Worm (Caenorhabditis elegans) whole organism, L2 larva: ENCODE results near the gene pqn-94.

ENCODE experiments used
- F13H6.1 ChIP-seq: sonication (generic microtip); optimal IDR thresholded peaks from 2 replicates; lab custom pipeline; 2016; ENCODE audit warnings: missing genetic modification characterization, missing compliant biosample characterization
- R02D3.7 ChIP-seq: fragments of 150-350 bp; optimal IDR thresholded peaks from 2 replicates; lab custom pipeline; 2014; ENCODE audit warnings: missing biosample characterization, missing genetic modification characterization
- Y55F3AM.14 ChIP-seq: fragments of 200-800 bp; sonication (Bioruptor generic); optimal IDR thresholded peaks from 2 replicates; lab custom pipeline; 2018; ENCODE audit warnings: mild to moderate bottlenecking, missing genetic modification characterization, missing compliant biosample characterization
- alr-1 ChIP-seq: fragments of 150-350 bp; optimal IDR thresholded peaks from 2 replicates; lab custom pipeline; 2014; ENCODE audit warnings: missing biosample characterization, missing genetic modification characterization
- aly-2 ChIP-seq: fragments of 150-350 bp; optimal IDR thresholded peaks from 2 replicates; lab custom pipeline; 2014; ENCODE audit warnings: missing biosample characterization, missing genetic modification characterization
- blmp-1 ChIP-seq: sonication (generic microtip); optimal IDR thresholded peaks from 2 replicates; lab custom pipeline; 2017; ENCODE audit warnings: missing genetic modification characterization, mild to moderate bottlenecking, missing compliant biosample characterization, antibody characterized with exemption, moderate library complexity; ENCODE audit not compliant: insufficient read depth
- ceh-16 ChIP-seq: fragments of 150-350 bp; optimal IDR thresholded peaks from 2 replicates; lab custom pipeline; 2014; ENCODE audit warnings: missing biosample characterization, missing genetic modification characterization
- ceh-82 ChIP-seq: fragments of 150-350 bp; optimal IDR thresholded peaks from 2 replicates; lab custom pipeline; 2014; ENCODE audit warnings: missing biosample characterization, missing genetic modification characterization
- dmd-4 ChIP-seq: sonication (generic microtip); optimal IDR thresholded peaks from 2 replicates; lab custom pipeline; 2017; ENCODE audit warnings: missing biosample characterization, missing genetic modification characterization
- egl-27 ChIP-seq: sonication (generic microtip); optimal IDR thresholded peaks from 3 replicates; lab custom pipeline; 2017; ENCODE audit warnings: missing biosample characterization, missing genetic modification reagents, missing genetic modification characterization
- elt-1 ChIP-seq: fragments of 150-350 bp; optimal IDR thresholded peaks from 2 replicates; lab custom pipeline; 2014; ENCODE audit warnings: missing biosample characterization, missing genetic modification characterization
- fos-1 ChIP-seq: fragments of 150-350 bp; optimal IDR thresholded peaks from 2 replicates; lab custom pipeline; 2014; ENCODE audit warnings: missing biosample characterization, missing genetic modification characterization
- gmeb-1 ChIP-seq: fragments of 150-350 bp; optimal IDR thresholded peaks from 2 replicates; lab custom pipeline; 2014; ENCODE audit warnings: missing biosample characterization, missing genetic modification characterization
- lin-11 ChIP-seq: fragments of 150-350 bp; sonication (generic microtip); optimal IDR thresholded peaks from 2 replicates; lab custom pipeline; 2014; ENCODE audit warnings: missing biosample characterization, missing genetic modification characterization, inconsistent platforms, mixed read lengths
- lin-39 ChIP-seq: fragments of 150-350 bp; optimal IDR thresholded peaks from 2 replicates; lab custom pipeline; 2014; ENCODE audit warnings: missing biosample characterization, missing genetic modification reagents, missing genetic modification characterization
- mbf-1 ChIP-seq: sonication (generic microtip); optimal IDR thresholded peaks from 2 replicates; lab custom pipeline; 2017; ENCODE audit warnings: missing biosample characterization, missing genetic modification characterization
- nhr-10 ChIP-seq: sonication (generic microtip); optimal IDR thresholded peaks from 2 replicates; lab custom pipeline; 2017; ENCODE audit warnings: missing biosample characterization, missing genetic modification characterization
- nhr-11 ChIP-seq: fragments of 150-350 bp; optimal IDR thresholded peaks from 2 replicates; lab custom pipeline; 2014; ENCODE audit warnings: missing biosample characterization, missing genetic modification characterization
- nhr-12 ChIP-seq: fragments of 150-350 bp; optimal IDR thresholded peaks from 2 replicates; lab custom pipeline; 2014; ENCODE audit warnings: missing biosample characterization, missing genetic modification characterization
- nhr-129 ChIP-seq: fragments of 150-350 bp; optimal IDR thresholded peaks from 2 replicates; lab custom pipeline; 2014; ENCODE audit warnings: missing biosample characterization, missing genetic modification characterization
- nhr-21 ChIP-seq: fragments of 150-350 bp; optimal IDR thresholded peaks from 2 replicates; lab custom pipeline; 2014; ENCODE audit warnings: missing biosample characterization, missing genetic modification characterization
- nhr-23 ChIP-seq: fragments of 150-350 bp; optimal IDR thresholded peaks from 2 replicates; lab custom pipeline; 2014; ENCODE audit warnings: missing biosample characterization, missing genetic modification reagents, missing genetic modification characterization
- nhr-237 ChIP-seq: fragments of 150-350 bp; optimal IDR thresholded peaks from 2 replicates; lab custom pipeline; 2014; ENCODE audit warnings: missing biosample characterization, missing genetic modification characterization
- nhr-25 ChIP-seq: fragments of 150-350 bp; sonication (generic microtip); optimal IDR thresholded peaks from 3 replicates; lab custom pipeline; 2014; ENCODE audit warnings: missing biosample characterization, missing genetic modification characterization
- nhr-6 ChIP-seq: fragments of 150-350 bp; optimal IDR thresholded peaks from 2 replicates; lab custom pipeline; 2014; ENCODE audit warnings: missing biosample characterization, missing genetic modification characterization
- peb-1 ChIP-seq: fragments of 150-350 bp; optimal IDR thresholded peaks from 2 replicates; lab custom pipeline; 2014; ENCODE audit warnings: missing biosample characterization, missing genetic modification characterization
- sem-4 ChIP-seq: fragments of 150-350 bp; optimal IDR thresholded peaks from 2 replicates; lab custom pipeline; 2014; ENCODE audit warnings: missing biosample characterization, missing genetic modification reagents, missing genetic modification characterization
- sma-3 ChIP-seq: sonication (generic microtip); optimal IDR thresholded peaks from 2 replicates; lab custom pipeline; 2016; ENCODE audit warnings: missing genetic modification reagents, missing genetic modification characterization, missing compliant biosample characterization
- sma-9 ChIP-seq, 2 experiments: fragments of 150-350 bp in 1 of 2; sonication (generic microtip) in 1 of 2; optimal IDR thresholded peaks; 2 replicates each; lab custom pipeline; 2014 to 2016; ENCODE audit warnings: missing genetic modification characterization in 2 of 2, mild to moderate bottlenecking in 1 of 2, missing biosample characterization in 1 of 2, missing compliant biosample characterization in 1 of 2, missing genetic modification reagents in 1 of 2, moderate library complexity in 1 of 2
- snpc-4 ChIP-seq: fragments of 150-350 bp; optimal IDR thresholded peaks from 2 replicates; lab custom pipeline; 2014; ENCODE audit warnings: missing biosample characterization, missing genetic modification characterization
- unc-39 ChIP-seq: fragments of 150-350 bp; optimal IDR thresholded peaks from 2 replicates; lab custom pipeline; 2014; ENCODE audit warnings: missing biosample characterization, missing genetic modification characterization
- unc-55 ChIP-seq: fragments of 150-350 bp; sonication (generic microtip); optimal IDR thresholded peaks from 3 replicates; lab custom pipeline; 2014; ENCODE audit warnings: missing biosample characterization, missing genetic modification reagents, missing genetic modification characterization
- unc-62 ChIP-seq: fragments of 150-350 bp; optimal IDR thresholded peaks from 2 replicates; lab custom pipeline; 2014; ENCODE audit warnings: missing biosample characterization, missing genetic modification reagents, missing genetic modification characterization
- ztf-1 ChIP-seq: fragments of 200-800 bp; sonication (Bioruptor generic); conservative IDR thresholded peaks from 2 replicates; pipeline ENCODE4 v1.3.6; 2022; ENCODE audit warnings: missing genetic modification characterization, missing compliant biosample characterization
- ztf-11 ChIP-seq: sonication (generic microtip); optimal IDR thresholded peaks from 2 replicates; lab custom pipeline; 2017; ENCODE audit warnings: missing biosample characterization, missing genetic modification characterization
- ztf-4 ChIP-seq: fragments of 150-350 bp; optimal IDR thresholded peaks from 2 replicates; lab custom pipeline; 2014; ENCODE audit warnings: missing biosample characterization, missing genetic modification characterization

pqn-94 gene

DNA sequence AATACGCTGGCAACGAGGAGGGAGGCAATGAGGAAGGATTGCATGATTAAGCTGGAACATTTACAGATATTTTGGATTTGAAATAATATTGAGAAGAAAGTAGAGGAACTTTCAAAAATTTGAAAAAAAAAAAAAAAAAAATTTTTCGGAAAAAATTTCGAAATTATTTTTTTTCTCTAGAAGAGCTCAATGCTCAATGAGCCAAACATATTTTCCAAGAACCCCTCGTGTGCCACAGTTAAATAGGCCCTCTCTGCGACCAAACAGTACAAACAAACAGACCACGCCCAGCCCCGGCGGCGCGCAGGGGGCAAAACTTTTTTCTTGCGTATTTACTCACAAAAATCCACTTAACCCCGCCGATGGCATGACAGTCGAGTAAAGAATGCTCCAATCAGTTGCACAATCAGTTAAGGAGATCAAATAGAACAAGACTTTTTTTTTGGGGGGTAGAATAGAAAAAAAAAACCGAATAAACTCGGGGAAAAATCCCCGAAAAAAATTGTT lies at the start of gene pqn-94:
Gene pqn-94, minus strand, starts transcription at position 51 of the 507 bp plus-strand sequence.
- TF ChIP-seq elt-1 (tag; lab: Kevin White, UChicago) (no peak), F13H6.1 (peak; percentile 75)

ce11 chrV:20325417-20325816 lies 45.8 kb upstream of the pqn-94 start, which contains the start of gene Y38H6A.1:
TSS of gene Y38H6A.1 (plus strand) at chrV:20325717.
- TF ChIP-seq snpc-4 (tag; lab: Kevin White, UChicago) (no peak), sem-4 (tag; lab: Kevin White, UChicago) (no peak), nhr-23 (no peak), gmeb-1 (tag; lab: Kevin White, UChicago) (no peak), blmp-1 (tag; lab: Kevin White, UChicago) (no peak)

- TF ChIP-seq alr-1 (tag; lab: Kevin White, UChicago), result no peak
- TF ChIP-seq nhr-12 (tag; lab: Kevin White, UChicago), result no peak
- no peak for TF ChIP-seq ceh-82 (tag; lab: Kevin White, UChicago)
- TF ChIP-seq sem-4 (tag; lab: Kevin White, UChicago), result no peak
- no peak for TF ChIP-seq gmeb-1 (tag; lab: Kevin White, UChicago)
- TF ChIP-seq elt-1 (tag; lab: Kevin White, UChicago), result no peak
- no peak for TF ChIP-seq aly-2 (tag; lab: Kevin White, UChicago)
- no peak for TF ChIP-seq unc-62
- no peak for TF ChIP-seq ceh-16
These were observed 37.8 kb upstream of the pqn-94 start, which contains the start of gene Y113G7C.1 for ce11 chrV:20317442-20317841. TSS of gene Y113G7C.1 (plus strand) at chrV:20317742.

DNA sequence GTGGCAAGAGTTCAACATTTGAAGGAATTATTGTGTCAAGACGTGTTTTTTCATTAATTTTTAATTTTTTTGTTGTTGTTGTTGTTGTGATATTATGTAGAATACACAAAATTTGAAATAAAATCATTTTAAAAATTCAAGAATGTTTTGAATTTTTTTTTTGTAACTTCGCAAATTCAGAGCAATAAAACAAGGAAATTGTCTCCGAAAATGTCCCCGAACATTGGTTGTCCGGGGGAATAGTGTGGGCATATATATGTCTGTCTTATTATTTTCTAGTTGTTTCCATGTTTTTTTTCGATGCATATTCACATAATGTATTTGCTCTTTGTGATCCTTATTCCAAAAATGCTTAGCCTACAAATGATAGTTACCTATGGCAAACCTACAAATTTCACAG lies 31.9 kb upstream of the pqn-94 start, which contains the start of gene clec-262:
Gene clec-262, plus strand, starts transcription at position 301 of the 400 bp plus-strand sequence.
- no peak for TF ChIP-seq sma-9 (GFP tag; optimal IDR thresholded peaks at IDR 0.05; lab: Kevin White, UChicago)
- no peak for TF ChIP-seq sma-9 (tag; optimal IDR thresholded peaks at IDR 0.05; lab: Kevin White, UChicago)
- TF ChIP-seq nhr-237, result no peak
- TF ChIP-seq blmp-1 (tag; lab: Kevin White, UChicago), result no peak
- no peak for TF ChIP-seq ztf-4 (tag; lab: Kevin White, UChicago)
- TF ChIP-seq nhr-23, result no peak
- TF ChIP-seq nhr-129 (tag; lab: Kevin White, UChicago), result no peak
- no peak for TF ChIP-seq sem-4 (tag; lab: Kevin White, UChicago)
- TF ChIP-seq ztf-11 (tag; lab: Kevin White, UChicago), result no peak
- TF ChIP-seq dmd-4 (tag; lab: Kevin White, UChicago), result no peak
- no peak for TF ChIP-seq nhr-6
- TF ChIP-seq F13H6.1, result no peak
- TF ChIP-seq nhr-10, result no peak
- TF ChIP-seq lin-39 (tag; lab: Kevin White, UChicago), result no peak
- no peak for TF ChIP-seq ztf-1 (GFP tag; lab: Robert Waterston, UW)
- no peak for TF ChIP-seq nhr-25 (tag; lab: Kevin White, UChicago)
- TF ChIP-seq unc-39 (tag; lab: Kevin White, UChicago), result no peak
- TF ChIP-seq fos-1 (tag; lab: Kevin White, UChicago), result no peak
- no peak for TF ChIP-seq mbf-1 (tag; lab: Kevin White, UChicago)

DNA sequence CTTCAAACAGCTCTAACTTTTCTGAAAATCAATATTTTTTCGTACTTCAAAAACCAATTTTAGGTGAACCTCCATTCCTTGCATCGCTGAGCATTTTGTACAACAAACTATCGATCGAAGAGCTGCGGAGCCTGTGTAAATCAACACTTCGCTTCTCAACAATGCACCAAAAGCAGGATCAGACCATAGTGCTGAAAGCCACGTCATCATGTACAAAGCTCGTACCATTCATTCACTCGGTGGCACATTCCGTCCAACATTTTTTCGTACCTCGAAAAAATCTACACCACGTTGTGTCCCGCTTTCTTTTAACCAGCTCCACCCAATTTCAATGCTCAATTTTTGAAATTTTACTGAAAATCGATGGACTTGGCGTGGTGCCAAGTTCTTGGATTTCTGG lies 30.9 kb upstream of the pqn-94 start, which contains the start of gene ZC15.10:
Gene ZC15.10, plus strand, starts transcription at position 162 of the 400 bp plus-strand sequence.
- TF ChIP-seq sem-4 (tag; lab: Kevin White, UChicago) (no peak), nhr-11 (tag; lab: Kevin White, UChicago) (no peak), F13H6.1 (no peak), sma-3 (GFP tag; lab: Kevin White, UChicago) (no peak)
- TF ChIP-seq, all 48 proteins: peak for 0

- TF ChIP-seq Y55F3AM.14 (GFP tag; lab: Kevin White, UChicago) (no peak), unc-62 (no peak), nhr-12 (tag; lab: Kevin White, UChicago) (no peak), egl-27 (tag; lab: Kevin White, UChicago) (no peak), ztf-1 (GFP tag; lab: Robert Waterston, UW) (no peak), nhr-21 (tag; lab: Kevin White, UChicago) (no peak), R02D3.7 (tag; lab: Kevin White, UChicago) (no peak), peb-1 (tag; lab: Kevin White, UChicago) (no peak), snpc-4 (tag; lab: Kevin White, UChicago) (no peak), ztf-4 (tag; lab: Kevin White, UChicago) (no peak), blmp-1 (tag; lab: Kevin White, UChicago) (no peak), elt-1 (tag; lab: Kevin White, UChicago) (no peak), F13H6.1 (no peak), fos-1 (tag; lab: Kevin White, UChicago) (no peak), unc-55 (GFP tag; lab: Kevin White, UChicago) (no peak), nhr-11 (tag; lab: Kevin White, UChicago) (no peak), lin-11 (tag; lab: Kevin White, UChicago) (no peak), nhr-129 (tag; lab: Kevin White, UChicago) (no peak), alr-1 (tag; lab: Kevin White, UChicago) (no peak)
These were observed 26.1 kb upstream of the pqn-94 start, which contains the start of gene ZC15.1 for ce11 chrV:20305803-20306202. TSS of gene ZC15.1 (plus strand) at chrV:20306103.
